Worm (Caenorhabditis elegans) whole organism, L1 larva: ENCODE data around the gene Y59H11AM.4.

ENCODE experiments used
- C04F5.9 ChIP-seq: sonication (generic microtip); optimal IDR thresholded peaks from 2 replicates; lab custom pipeline; 2016; ENCODE audit warnings: missing genetic modification characterization, missing compliant biosample characterization
- C16A3.4 ChIP-seq: fragments of 150-350 bp; optimal IDR thresholded peaks from 2 replicates; lab custom pipeline; 2014; ENCODE audit warnings: missing biosample characterization, missing genetic modification characterization
- aha-1 ChIP-seq: fragments of 150-350 bp; optimal IDR thresholded peaks from 2 replicates; lab custom pipeline; 2014; ENCODE audit warnings: missing biosample characterization, missing genetic modification characterization
- alr-1 ChIP-seq: fragments of 200-800 bp; sonication (Bioruptor generic); optimal IDR thresholded peaks from 2 replicates; lab custom pipeline; 2018; ENCODE audit warnings: borderline replicate concordance, mild to moderate bottlenecking, missing genetic modification characterization, missing compliant biosample characterization
- aly-2 ChIP-seq: fragments of 150-350 bp; optimal IDR thresholded peaks from 2 replicates; lab custom pipeline; 2014; ENCODE audit warnings: missing biosample characterization, missing genetic modification characterization
- blmp-1 ChIP-seq: fragments of 150-350 bp; optimal IDR thresholded peaks from 2 replicates; lab custom pipeline; 2014; ENCODE audit warnings: missing biosample characterization, missing genetic modification characterization
- ceh-8 ChIP-seq: fragments of 200-800 bp; sonication (Bioruptor generic); optimal IDR thresholded peaks from 2 replicates; lab custom pipeline; 2018; ENCODE audit warnings: mild to moderate bottlenecking, missing genetic modification characterization, moderate library complexity, missing compliant biosample characterization
- ceh-82 ChIP-seq, 3 experiments: fragments of 150-350 bp in 1 of 3; sonication (generic microtip) in 2 of 3; optimal IDR thresholded peaks; 2 replicates each; lab custom pipeline; 2014 to 2017; ENCODE audit warnings: missing biosample characterization in 3 of 3, missing genetic modification characterization in 3 of 3
- ceh-88 ChIP-seq: fragments of 200-800 bp; sonication (Bioruptor generic); IDR thresholded peaks from 2 replicates; pipeline ENCODE4 v1.3.6; 2022; ENCODE audit warnings: missing genetic modification characterization, missing compliant biosample characterization
- ceh-90 ChIP-seq: sonication (generic microtip); optimal IDR thresholded peaks from 2 replicates; lab custom pipeline; 2016; ENCODE audit warnings: missing genetic modification characterization, missing compliant biosample characterization
- dpl-1 ChIP-seq, 3 experiments: fragments of 150-350 bp in 2 of 3; sonication (generic microtip) in 1 of 3; optimal IDR thresholded peaks; 2 replicates each; lab custom pipeline; 2014 to 2017; ENCODE audit warnings: missing biosample characterization in 3 of 3, missing genetic modification characterization in 3 of 3, missing genetic modification reagents in 3 of 3
- efl-1 ChIP-seq, 4 experiments: fragments of 150-350 bp; optimal IDR thresholded peaks in 3 of 4; peaks in 1 of 4; 1 replicate in 1 of 4; 2 replicates in 3 of 4; lab custom pipeline; 2014; ENCODE audit warnings: missing biosample characterization in 2 of 4, missing genetic modification characterization in 2 of 4, missing genetic modification reagents in 2 of 4
- elt-2 ChIP-seq: sonication (generic microtip); optimal IDR thresholded peaks from 2 replicates; lab custom pipeline; 2016; ENCODE audit warnings: missing genetic modification characterization, mild to moderate bottlenecking, inconsistent platforms, missing compliant biosample characterization, missing genetic modification reagents
- fkh-10 ChIP-seq: sonication (generic microtip); optimal IDR thresholded peaks from 2 replicates; lab custom pipeline; 2017; ENCODE audit warnings: missing biosample characterization, missing genetic modification reagents, missing genetic modification characterization
- fkh-4 ChIP-seq: sonication (generic microtip); optimal IDR thresholded peaks from 2 replicates; lab custom pipeline; 2016; ENCODE audit warnings: missing compliant biosample characterization, missing genetic modification characterization, borderline replicate concordance
- fos-1 ChIP-seq: fragments of 150-350 bp; optimal IDR thresholded peaks from 2 replicates; lab custom pipeline; 2014; ENCODE audit warnings: missing biosample characterization, missing genetic modification characterization
- hlh-17 ChIP-seq: fragments of 200-800 bp; sonication (Bioruptor generic); optimal IDR thresholded peaks from 2 replicates; lab custom pipeline; 2018; ENCODE audit warnings: missing genetic modification characterization, mild to moderate bottlenecking, missing compliant biosample characterization, moderate library complexity, borderline replicate concordance
- hpl-2 ChIP-seq: fragments of 150-350 bp; optimal IDR thresholded peaks from 2 replicates; lab custom pipeline; 2014; ENCODE audit warnings: missing biosample characterization, missing genetic modification reagents, missing genetic modification characterization
- jun-1 ChIP-seq: fragments of 150-350 bp; optimal IDR thresholded peaks from 2 replicates; lab custom pipeline; 2014; ENCODE audit warnings: missing biosample characterization, missing genetic modification reagents, missing genetic modification characterization
- lin-14 ChIP-seq: fragments of 200-800 bp; sonication (Bioruptor generic); optimal IDR thresholded peaks from 2 replicates; lab custom pipeline; 2018; ENCODE audit warnings: mild to moderate bottlenecking, missing genetic modification characterization, moderate library complexity, missing compliant biosample characterization
- lin-15B ChIP-seq: fragments of 150-350 bp; sonication (generic microtip); optimal IDR thresholded peaks from 3 replicates; lab custom pipeline; 2014; ENCODE audit warnings: missing biosample characterization, missing genetic modification characterization
- lin-39 ChIP-seq: fragments of 150-350 bp; optimal IDR thresholded peaks from 2 replicates; lab custom pipeline; 2014; ENCODE audit warnings: missing biosample characterization, missing genetic modification reagents, missing genetic modification characterization
- nhr-11 ChIP-seq: fragments of 150-350 bp; optimal IDR thresholded peaks from 2 replicates; lab custom pipeline; 2014; ENCODE audit warnings: missing biosample characterization, missing genetic modification characterization
- nhr-12 ChIP-seq: sonication (generic microtip); optimal IDR thresholded peaks from 2 replicates; lab custom pipeline; 2017; ENCODE audit warnings: missing biosample characterization, missing genetic modification characterization
- nhr-19 ChIP-seq: fragments of 200-800 bp; sonication (Bioruptor generic); conservative IDR thresholded peaks from 2 replicates; pipeline ENCODE4 v1.3.6; 2022; ENCODE audit warnings: missing genetic modification characterization, missing compliant biosample characterization
- nhr-20 ChIP-seq: sonication (generic microtip); optimal IDR thresholded peaks from 2 replicates; lab custom pipeline; 2016; ENCODE audit warnings: mild to moderate bottlenecking, missing genetic modification characterization, missing compliant biosample characterization
- nhr-237 ChIP-seq: fragments of 150-350 bp; optimal IDR thresholded peaks from 2 replicates; lab custom pipeline; 2014; ENCODE audit warnings: missing biosample characterization, missing genetic modification characterization
- nhr-28 ChIP-seq: fragments of 150-350 bp; optimal IDR thresholded peaks from 2 replicates; lab custom pipeline; 2014; ENCODE audit warnings: missing biosample characterization, missing genetic modification characterization
- nhr-47 ChIP-seq: sonication (generic microtip); optimal IDR thresholded peaks from 2 replicates; lab custom pipeline; 2016; ENCODE audit warnings: mild to moderate bottlenecking, missing genetic modification characterization, moderate library complexity, missing compliant biosample characterization
- nhr-76 ChIP-seq: sonication (generic microtip); optimal IDR thresholded peaks from 2 replicates; lab custom pipeline; 2017; ENCODE audit warnings: missing biosample characterization, missing genetic modification characterization
- nhr-77 ChIP-seq: fragments of 150-350 bp; optimal IDR thresholded peaks from 2 replicates; lab custom pipeline; 2014; ENCODE audit warnings: missing biosample characterization, missing genetic modification characterization
- nhr-84 ChIP-seq: sonication (generic microtip); optimal IDR thresholded peaks from 2 replicates; lab custom pipeline; 2017; ENCODE audit warnings: missing biosample characterization, missing genetic modification characterization
- nhr-85 ChIP-seq: sonication (generic microtip); peaks from one replicate; lab custom pipeline; 2016; ENCODE audit warnings: missing genetic modification characterization, inconsistent platforms, missing compliant biosample characterization
- pag-3 ChIP-seq: sonication (generic microtip); optimal IDR thresholded peaks from 2 replicates; lab custom pipeline; 2017; ENCODE audit warnings: missing genetic modification characterization, mild to moderate bottlenecking, missing compliant biosample characterization, antibody characterized with exemption, borderline replicate concordance; ENCODE audit not compliant: insufficient read depth
- pax-3 ChIP-seq: fragments of 200-800 bp; sonication (Bioruptor generic); optimal IDR thresholded peaks from 2 replicates; lab custom pipeline; 2018; ENCODE audit warnings: mild to moderate bottlenecking, missing genetic modification characterization, moderate library complexity, missing compliant biosample characterization
- snpc-4 ChIP-seq: fragments of 150-350 bp; optimal IDR thresholded peaks from 2 replicates; lab custom pipeline; 2014; ENCODE audit warnings: missing biosample characterization, missing genetic modification characterization
- snu-23 ChIP-seq: sonication (generic microtip); optimal IDR thresholded peaks from 2 replicates; lab custom pipeline; 2016; ENCODE audit warnings: missing genetic modification characterization, missing compliant biosample characterization
- sup-37 ChIP-seq: fragments of 200-800 bp; sonication (Bioruptor generic); optimal IDR thresholded peaks from 2 replicates; lab custom pipeline; 2018; ENCODE audit warnings: mild to moderate bottlenecking, missing genetic modification characterization, missing compliant biosample characterization
- tbx-2 ChIP-seq: sonication (generic microtip); optimal IDR thresholded peaks from 2 replicates; lab custom pipeline; 2016; ENCODE audit warnings: missing genetic modification characterization, missing compliant biosample characterization
- unc-62 ChIP-seq: fragments of 150-350 bp; optimal IDR thresholded peaks from 2 replicates; lab custom pipeline; 2014; ENCODE audit warnings: missing biosample characterization, missing genetic modification reagents, missing genetic modification characterization
- unc-98 ChIP-seq: fragments of 200-800 bp; sonication (Bioruptor generic); IDR thresholded peaks from 2 replicates; pipeline ENCODE4 v1.3.6; 2022; ENCODE audit warnings: missing genetic modification characterization, missing compliant biosample characterization
- xbp-1 ChIP-seq: sonication (generic microtip); optimal IDR thresholded peaks from 2 replicates; lab custom pipeline; 2016; ENCODE audit warnings: missing genetic modification characterization, missing compliant biosample characterization
- zip-4 ChIP-seq: fragments of 200-800 bp; sonication (Bioruptor generic); optimal IDR thresholded peaks from 2 replicates; lab custom pipeline; 2018; ENCODE audit warnings: mild to moderate bottlenecking, missing genetic modification characterization, moderate library complexity, missing compliant biosample characterization

Gene Y59H11AM.4

DNA sequence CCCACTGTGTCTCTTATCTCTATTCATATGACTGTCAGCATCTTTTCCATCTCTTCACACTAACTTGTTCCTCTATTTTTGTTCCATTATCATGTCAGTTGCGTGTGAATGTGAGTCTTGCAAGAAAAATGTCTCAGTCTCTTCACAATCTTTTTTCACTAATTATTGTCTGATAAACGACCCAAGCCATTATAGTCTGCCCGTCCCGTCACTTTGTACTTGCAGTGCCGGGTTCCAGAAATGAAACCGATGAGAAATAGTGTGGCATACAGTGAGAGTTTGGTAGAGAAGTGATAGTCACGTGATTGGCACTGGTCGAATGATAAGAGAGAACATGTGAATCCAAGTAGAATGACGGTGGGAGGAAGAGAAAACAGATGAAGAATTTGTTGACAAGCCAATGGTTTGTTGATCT lies 42.5 kb downstream of the Y59H11AM.4 start (continued):
- TF ChIP-seq ceh-82 (tag; optimal IDR thresholded peaks at IDR 0.05; lab: Kevin White, UChicago) (peak in 1 of 3 experiments; percentile 5), nhr-20 (tag; lab: Kevin White, UChicago) (peak; percentile 98), lin-39 (tag; lab: Kevin White, UChicago) (no peak), snpc-4 (peak; percentile 30), unc-62 (GFP tag; lab: Kevin White, UChicago) (no peak), lin-14 (GFP tag; lab: Kevin White, UChicago) (peak; percentile 90), ceh-90 (tag; lab: Kevin White, UChicago) (no peak), nhr-85 (peak; percentile 98), sup-37 (GFP tag; lab: Kevin White, UChicago) (peak; percentile 26), nhr-47 (tag; lab: Kevin White, UChicago) (peak; percentile 79), hpl-2 (GFP tag; lab: Kevin White, UChicago) (peak; percentile 75), nhr-11 (tag; lab: Kevin White, UChicago) (peak; percentile 72), nhr-12 (tag; lab: Kevin White, UChicago) (no peak), xbp-1 (tag; lab: Kevin White, UChicago) (peak; percentile 63), fkh-10 (GFP tag; lab: Kevin White, UChicago) (no peak), zip-4 (GFP tag; lab: Kevin White, UChicago) (no peak), aly-2 (no peak), snu-23 (GFP tag; lab: Kevin White, UChicago) (peak; percentile 84), ceh-8 (no peak), nhr-237 (tag; lab: Kevin White, UChicago) (no peak), jun-1 (peak; percentile 81), lin-15B (no peak), nhr-77 (no peak), fkh-4 (tag; lab: Kevin White, UChicago) (no peak), ceh-88 (GFP tag; lab: Robert Waterston, UW) (no peak), tbx-2 (tag; lab: Kevin White, UChicago) (peak; percentile 90), C04F5.9 (tag; lab: Kevin White, UChicago) (peak; percentile 12), pag-3 (tag; lab: Kevin White, UChicago) (no peak), pax-3 (tag; lab: Kevin White, UChicago) (peak; percentile 40), nhr-28 (no peak), aha-1 (tag; lab: Kevin White, UChicago) (no peak), unc-98 (GFP tag; lab: Robert Waterston, UW) (no peak), fos-1 (no peak), efl-1 (optimal IDR thresholded peaks at IDR 0.05; lab: Kevin White, UChicago) (peak; percentile 21 to 52), efl-1 (GFP tag; optimal IDR thresholded peaks at IDR 0.05 in 1 of 2; lab: Kevin White, UChicago) (peak in 1 of 2 experiments; percentile 95), nhr-19 (GFP tag; lab: Robert Waterston, UW) (peak; percentile 90), hlh-17 (GFP tag; lab: Kevin White, UChicago) (no peak), nhr-76 (tag; lab: Kevin White, UChicago) (no peak), C16A3.4 (peak; percentile 61), nhr-84 (tag; lab: Kevin White, UChicago) (no peak), blmp-1 (tag; lab: Kevin White, UChicago) (peak; percentile 85)

DNA sequence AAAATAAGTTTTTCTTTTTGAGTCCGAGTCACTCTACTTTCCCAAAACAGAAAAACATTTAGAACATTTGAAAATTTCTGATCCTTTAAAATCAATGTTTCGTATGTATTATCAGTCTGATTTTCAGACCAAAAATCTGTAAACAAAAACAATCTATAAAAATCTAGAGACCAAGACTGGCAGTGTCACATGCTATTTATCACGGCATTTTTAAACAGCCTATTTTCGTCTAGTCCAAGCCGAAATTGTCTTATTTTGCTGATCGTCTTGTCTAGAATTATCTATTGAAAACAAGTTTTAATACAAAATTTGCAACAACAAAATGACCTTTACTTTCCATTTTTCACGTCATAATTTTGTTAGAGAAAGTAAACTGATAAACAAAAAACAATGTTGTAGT lies 43.6 kb downstream of the Y59H11AM.4 start:
- TF ChIP-seq dpl-1 (GFP tag; optimal IDR thresholded peaks at IDR 0.05; lab: Kevin White, UChicago) (no peak), elt-2 (tag; lab: Kevin White, UChicago) (peak; percentile 6), alr-1 (tag; lab: Kevin White, UChicago) (no peak)
